Fruit fly (Drosophila melanogaster): Measurements from ENCODE around the gene CG17625.

CG17625 gene

dm6 chr3R:22686336-22686874 is at the start of gene CG17625, which contains the start of gene Gclm (continued):
- no peak for TF ChIP-seq Blimp-1 (GFP tag; optimal IDR thresholded peaks at IDR 0.05)
- TF ChIP-seq Sox15 (GFP tag; optimal IDR thresholded peaks at IDR 0.05), result no peak
- TF ChIP-seq CG4318 (GFP tag; optimal IDR thresholded peaks at IDR 0.05), result no peak
- TF ChIP-seq dac (GFP tag; optimal IDR thresholded peaks at IDR 0.05), result no peak
- TF ChIP-seq fd59A (GFP tag; optimal IDR thresholded peaks at IDR 0.05), result no peak
- no peak for TF ChIP-seq Hr39 (GFP tag; optimal IDR thresholded peaks at IDR 0.05)
- TF ChIP-seq salr (GFP tag; optimal IDR thresholded peaks at IDR 0.05), result no peak
- TF ChIP-seq CG8632 (GFP tag; optimal IDR thresholded peaks at IDR 0.05), result peak; percentile 1

dm6 chr3R:22638604-22639238 is 47.9 kb upstream of the CG17625 start:
- TF ChIP-seq Sox102F (GFP tag; optimal IDR thresholded peaks at IDR 0.05) (no peak), fd85E (GFP tag; optimal IDR thresholded peaks at IDR 0.05) (no peak), CG31627 (GFP tag; optimal IDR thresholded peaks at IDR 0.05) (no peak), Lpt (GFP tag; optimal IDR thresholded peaks at IDR 0.05) (no peak), Sox15 (GFP tag; optimal IDR thresholded peaks at IDR 0.05) (no peak), CG11902 (GFP tag; optimal IDR thresholded peaks at IDR 0.05) (no peak), ss (GFP tag; optimal IDR thresholded peaks at IDR 0.05) (no peak), Hr38 (GFP tag; optimal IDR thresholded peaks at IDR 0.05) (no peak), achi (GFP tag; optimal IDR thresholded peaks at IDR 0.05) (no peak)

dm6 chr3R:22639239-22639858 is 47.3 kb upstream of the CG17625 start, which contains the start of the genes loco and wake:
Gene loco (minus strand): TSS chr3R:22639387.
Gene wake (plus strand): TSS chr3R:22639808.
- TF ChIP-seq svp (GFP tag) (peak; percentile 50), dsx (GFP tag; optimal IDR thresholded peaks at IDR 0.05; ENCODE audit: poor library complexity, severe bottlenecking) (peak; percentile 95), fkh (GFP tag; optimal IDR thresholded peaks at IDR 0.05) (peak; percentile 71), ss (GFP tag; optimal IDR thresholded peaks at IDR 0.05) (no peak)

dm6 chr3R:22649859-22650258 is 36.8 kb upstream of the CG17625 start:
- no peak for TF ChIP-seq CG31627 (GFP tag; optimal IDR thresholded peaks at IDR 0.05)
- no peak for TF ChIP-seq Blimp-1 (GFP tag; optimal IDR thresholded peaks at IDR 0.05)
- TF ChIP-seq CG11762 (GFP tag; optimal IDR thresholded peaks at IDR 0.05; ENCODE audit: insufficient read depth), result no peak
- TF ChIP-seq CG32006 (GFP tag; optimal IDR thresholded peaks at IDR 0.05), result no peak
- TF ChIP-seq fkh (GFP tag; optimal IDR thresholded peaks at IDR 0.05), result no peak
- TF ChIP-seq Sox102F (GFP tag; optimal IDR thresholded peaks at IDR 0.05), result no peak
- no peak for TF ChIP-seq fd59A (GFP tag; optimal IDR thresholded peaks at IDR 0.05)
- TF ChIP-seq OdsH (GFP tag; optimal IDR thresholded peaks at IDR 0.05), result no peak
- TF ChIP-seq CG8632 (GFP tag; optimal IDR thresholded peaks at IDR 0.05), result no peak

- TF ChIP-seq CG1621 (tag; optimal IDR thresholded peaks at IDR 0.05), result peak; percentile 32
- TF ChIP-seq OdsH (GFP tag; optimal IDR thresholded peaks at IDR 0.05), result peak; percentile 73
- peak; percentile 88 for TF ChIP-seq CG15336 (GFP tag; IDR thresholded peaks at IDR 0.05)
- peak; percentile 27 for TF ChIP-seq Ets96B (tag; optimal IDR thresholded peaks at IDR 0.05)
- peak; percentile 86 for TF ChIP-seq CG32006 (GFP tag; optimal IDR thresholded peaks at IDR 0.05)
- no peak for TF ChIP-seq ss (GFP tag; optimal IDR thresholded peaks at IDR 0.05)
- TF ChIP-seq CG8119 (GFP tag; IDR thresholded peaks at IDR 0.05), result peak; percentile 90
- TF ChIP-seq achi (GFP tag; optimal IDR thresholded peaks at IDR 0.05), result peak; percentile 75
- no peak for TF ChIP-seq Blimp-1 (GFP tag; optimal IDR thresholded peaks at IDR 0.05)
- no peak for TF ChIP-seq esn (GFP tag; optimal IDR thresholded peaks at IDR 0.05)
- TF ChIP-seq Sox102F (GFP tag; optimal IDR thresholded peaks at IDR 0.05), result no peak
- TF ChIP-seq pdm3 (GFP tag; optimal IDR thresholded peaks at IDR 0.05), result peak; percentile 68
- no peak for TF ChIP-seq svp (GFP tag)
- peak; percentile 42 for TF ChIP-seq CG31627 (GFP tag; optimal IDR thresholded peaks at IDR 0.05)
- peak; percentile 73 for TF ChIP-seq acj6 (GFP tag; optimal IDR thresholded peaks at IDR 0.05)
- TF ChIP-seq CG4318 (GFP tag; optimal IDR thresholded peaks at IDR 0.05), result peak; percentile 62
- peak; percentile 35 for TF ChIP-seq CG8632 (GFP tag; optimal IDR thresholded peaks at IDR 0.05)
- peak; percentile 64 for TF ChIP-seq net (GFP tag; optimal IDR thresholded peaks at IDR 0.05)
- peak; percentile 37 for TF ChIP-seq Met (GFP tag; optimal IDR thresholded peaks at IDR 0.05)
- TF ChIP-seq CG6792 (GFP tag; optimal IDR thresholded peaks at IDR 0.05), result peak; percentile 8
- no peak for TF ChIP-seq Gug (GFP tag; IDR thresholded peaks at IDR 0.05)
- peak; percentile 10 for TF ChIP-seq Lpt (GFP tag; optimal IDR thresholded peaks at IDR 0.05)
- peak; percentile 11 for TF ChIP-seq CG3919 (GFP tag; optimal IDR thresholded peaks at IDR 0.05)
- TF ChIP-seq fd59A (GFP tag; optimal IDR thresholded peaks at IDR 0.05), result peak; percentile 46
- TF ChIP-seq Hr39 (GFP tag; optimal IDR thresholded peaks at IDR 0.05), result peak; percentile 41
- peak; percentile 31 for TF ChIP-seq CG34406 (GFP tag; optimal IDR thresholded peaks at IDR 0.05)
- peak; percentile 67 for TF ChIP-seq eg (GFP tag; IDR thresholded peaks at IDR 0.05)
- TF ChIP-seq CG10631 (GFP tag; optimal IDR thresholded peaks at IDR 0.05), result peak; percentile 51
- peak; percentile 87 for TF ChIP-seq Hr4 (GFP tag; optimal IDR thresholded peaks at IDR 0.05)
These were observed 23.5 kb upstream of the CG17625 start for dm6 chr3R:22663115-22663514.
